Fruit fly (Drosophila melanogaster): ENCODE data around the gene Wdr81.

The Wdr81 gene

dm6 chr2L:12020735-12021134, at the start of gene Wdr81:
TSS of gene Wdr81 (minus strand) at chr2L:12020960.
- TF ChIP-seq CG3032 (tag; optimal IDR thresholded peaks at IDR 0.05), result no peak
- no peak for TF ChIP-seq spab (GFP tag; optimal IDR thresholded peaks at IDR 0.05)

dm6 chr2L:12066617-12067251, 46.0 kb upstream of the Wdr81 start, which contains the start of gene firl:
TSS of gene firl (minus strand) at chr2L:12066775.
- no peak for TF ChIP-seq CG7368 (GFP tag; optimal IDR thresholded peaks at IDR 0.05)
- peak; percentile 79 for TF ChIP-seq Blimp-1 (GFP tag; optimal IDR thresholded peaks at IDR 0.05)
- no peak for TF ChIP-seq fd85E (GFP tag; optimal IDR thresholded peaks at IDR 0.05)
- TF ChIP-seq CG8319 (GFP tag; optimal IDR thresholded peaks at IDR 0.05), result no peak
- TF ChIP-seq dsx (GFP tag; optimal IDR thresholded peaks at IDR 0.05; ENCODE audit: poor library complexity, severe bottlenecking), result peak; percentile 78
- TF ChIP-seq net (GFP tag; optimal IDR thresholded peaks at IDR 0.05), result no peak
- no peak for TF ChIP-seq Gug (GFP tag; IDR thresholded peaks at IDR 0.05)
- no peak for TF ChIP-seq lz (GFP tag; optimal IDR thresholded peaks at IDR 0.05)
- TF ChIP-seq CG6792 (GFP tag; optimal IDR thresholded peaks at IDR 0.05), result no peak
- no peak for TF ChIP-seq Lpt (GFP tag; optimal IDR thresholded peaks at IDR 0.05)
- TF ChIP-seq achi (GFP tag; optimal IDR thresholded peaks at IDR 0.05), result no peak
- TF ChIP-seq topi (GFP tag; optimal IDR thresholded peaks at IDR 0.05), result no peak
- TF ChIP-seq CG8632 (GFP tag; optimal IDR thresholded peaks at IDR 0.05), result no peak
- TF ChIP-seq OdsH (GFP tag; optimal IDR thresholded peaks at IDR 0.05), result no peak
- TF ChIP-seq Eip78C (GFP tag), result peak; percentile 2
- TF ChIP-seq ss (GFP tag; optimal IDR thresholded peaks at IDR 0.05), result peak; percentile 39 to 61
- TF ChIP-seq Hr38 (GFP tag; optimal IDR thresholded peaks at IDR 0.05), result no peak
- no peak for TF ChIP-seq CG31627 (GFP tag; optimal IDR thresholded peaks at IDR 0.05)
- no peak for TF ChIP-seq Hr39 (GFP tag; optimal IDR thresholded peaks at IDR 0.05)
- no peak for TF ChIP-seq svp (GFP tag)
- TF ChIP-seq CG6808 (GFP tag; optimal IDR thresholded peaks at IDR 0.05), result peak; percentile 88
- TF ChIP-seq CG11294 (GFP tag; IDR thresholded peaks at IDR 0.05), result no peak
- no peak for TF ChIP-seq CG11762 (GFP tag; optimal IDR thresholded peaks at IDR 0.05; ENCODE audit: insufficient read depth)
- no peak for TF ChIP-seq CG15336 (GFP tag; IDR thresholded peaks at IDR 0.05)
- TF ChIP-seq CG32006 (GFP tag; optimal IDR thresholded peaks at IDR 0.05), result no peak
- no peak for TF ChIP-seq cyc (GFP tag; optimal IDR thresholded peaks at IDR 0.05)

- TF ChIP-seq CG10669 (GFP tag; optimal IDR thresholded peaks at IDR 0.05), result peak; percentile 85
- peak; percentile 96 for TF ChIP-seq eg (GFP tag; IDR thresholded peaks at IDR 0.05)
- TF ChIP-seq CG34406 (GFP tag; optimal IDR thresholded peaks at IDR 0.05), result peak; percentile 90
- TF ChIP-seq Eip75B (GFP tag; optimal IDR thresholded peaks at IDR 0.05), result peak; percentile 82
- TF ChIP-seq Hr38 (GFP tag; optimal IDR thresholded peaks at IDR 0.05), result no peak
- peak; percentile 95 for TF ChIP-seq achi (GFP tag; optimal IDR thresholded peaks at IDR 0.05)
- peak; percentile 69 for TF ChIP-seq CG6854 (GFP tag; optimal IDR thresholded peaks at IDR 0.05)
- TF ChIP-seq vri (GFP tag; optimal IDR thresholded peaks at IDR 0.05), result peak; percentile 10
- TF ChIP-seq spab (GFP tag; optimal IDR thresholded peaks at IDR 0.05), result peak; percentile 87
- TF ChIP-seq CG8119 (GFP tag; IDR thresholded peaks at IDR 0.05), result peak; percentile 99
- TF ChIP-seq topi (GFP tag; optimal IDR thresholded peaks at IDR 0.05), result peak; percentile 71
- TF ChIP-seq Blimp-1 (GFP tag; optimal IDR thresholded peaks at IDR 0.05), result peak; percentile 97
- peak; percentile 55 to 98 for TF ChIP-seq salr (GFP tag; optimal IDR thresholded peaks at IDR 0.05)
- TF ChIP-seq CG10631 (GFP tag; optimal IDR thresholded peaks at IDR 0.05), result peak; percentile 94
- peak; percentile 97 for TF ChIP-seq Eip78C (GFP tag)
- TF ChIP-seq svp (GFP tag), result no peak
- TF ChIP-seq CG1621 (tag; optimal IDR thresholded peaks at IDR 0.05), result peak; percentile 67
- TF ChIP-seq CG6163 (GFP tag; IDR thresholded peaks at IDR 0.05), result peak; percentile 91
- peak; percentile 70 for TF ChIP-seq CG11902 (GFP tag; optimal IDR thresholded peaks at IDR 0.05)
- TF ChIP-seq CG6792 (GFP tag; optimal IDR thresholded peaks at IDR 0.05), result peak; percentile 87
- peak; percentile 89 for TF ChIP-seq CG8632 (GFP tag; optimal IDR thresholded peaks at IDR 0.05)
- peak; percentile 93 for TF ChIP-seq net (GFP tag; optimal IDR thresholded peaks at IDR 0.05)
- no peak for TF ChIP-seq fkh (GFP tag; optimal IDR thresholded peaks at IDR 0.05)
- peak; percentile 82 for TF ChIP-seq Sox14 (GFP tag; optimal IDR thresholded peaks at IDR 0.05)
- TF ChIP-seq Hr39 (GFP tag; optimal IDR thresholded peaks at IDR 0.05), result peak; percentile 41
- TF ChIP-seq CG32006 (GFP tag; optimal IDR thresholded peaks at IDR 0.05), result peak; percentile 100
- peak; percentile 87 for TF ChIP-seq esn (GFP tag; optimal IDR thresholded peaks at IDR 0.05)
- TF ChIP-seq ss (GFP tag; optimal IDR thresholded peaks at IDR 0.05), result peak; percentile 91 to 92
- peak; percentile 75 for TF ChIP-seq Eip93F (GFP tag; optimal IDR thresholded peaks at IDR 0.05)
- peak; percentile 97 for TF ChIP-seq Lpt (GFP tag; optimal IDR thresholded peaks at IDR 0.05)
- TF ChIP-seq Smox (GFP tag; optimal IDR thresholded peaks at IDR 0.05), result peak; percentile 72
These were observed 45.1 kb upstream of the Wdr81 start for dm6 chr2L:12065683-12066386.
